Fruit fly (Drosophila melanogaster): ENCODE results near the gene CG3345.

Gene CG3345

dm6 chr2L:246656-247340, 22.1 kb upstream of the CG3345 start (continued):
- TF ChIP-seq lab (GFP tag; optimal IDR thresholded peaks at IDR 0.05) (peak; percentile 23), CG30431 (GFP tag; optimal IDR thresholded peaks at IDR 0.05) (no peak), CG32532 (GFP tag; IDR thresholded peaks at IDR 0.05) (peak; percentile 43; the same call in 1 of the 2 replicates), p53 (GFP tag; optimal IDR thresholded peaks at IDR 0.05) (no peak), Xbp1 (GFP tag; optimal IDR thresholded peaks at IDR 0.05) (no peak), Mad (GFP tag; optimal IDR thresholded peaks at IDR 0.05) (no peak), CG34376 (GFP tag; optimal IDR thresholded peaks at IDR 0.05) (peak; percentile 32), dati (GFP tag; IDR thresholded peaks at IDR 0.05) (no peak), CG17912 (GFP tag; optimal IDR thresholded peaks at IDR 0.05) (no peak), CG5245 (GFP tag; optimal IDR thresholded peaks at IDR 0.05) (no peak), CG4360 (GFP tag; IDR thresholded peaks at IDR 0.05) (no peak), Bteb2 (GFP tag; optimal IDR thresholded peaks at IDR 0.05) (no peak), Lim3 (GFP tag; IDR thresholded peaks at IDR 0.05) (no peak), emc (GFP tag; optimal IDR thresholded peaks at IDR 0.05) (no peak), lov (optimal IDR thresholded peaks at IDR 0.05) (no peak), lov (GFP tag; IDR thresholded peaks at IDR 0.05) (no peak), chn (GFP tag; optimal IDR thresholded peaks at IDR 0.05) (peak; percentile 5), zf30C (GFP tag; optimal IDR thresholded peaks at IDR 0.05) (no peak), CG11504 (tag; optimal IDR thresholded peaks at IDR 0.05) (no peak), twi (tag; optimal IDR thresholded peaks at IDR 0.05) (no peak), CG2889 (GFP tag; IDR thresholded peaks at IDR 0.05) (no peak), repo (GFP tag; optimal IDR thresholded peaks at IDR 0.05) (no peak), sd (tag; optimal IDR thresholded peaks at IDR 0.05) (peak; percentile 70), Nf-YB (GFP tag; optimal IDR thresholded peaks at IDR 0.05) (peak; percentile 30), HmgD (GFP tag; optimal IDR thresholded peaks at IDR 0.05) (peak; percentile 35), CG4730 (GFP tag; IDR thresholded peaks at IDR 0.05) (no peak), CG2116 (GFP tag; optimal IDR thresholded peaks at IDR 0.05) (no peak), exex (tag; optimal IDR thresholded peaks at IDR 0.05) (no peak), tx (GFP tag; optimal IDR thresholded peaks at IDR 0.05) (no peak), B-H2 (GFP tag; optimal IDR thresholded peaks at IDR 0.05) (no peak), Pdp1 (GFP tag; optimal IDR thresholded peaks at IDR 0.05) (no peak), grau (tag; optimal IDR thresholded peaks at IDR 0.05) (no peak), CG3281 (GFP tag; optimal IDR thresholded peaks at IDR 0.05) (no peak), CG13424 (tag; optimal IDR thresholded peaks at IDR 0.05) (no peak), Gsc (GFP tag; IDR thresholded peaks at IDR 0.05) (no peak), toy (GFP tag; IDR thresholded peaks at IDR 0.05) (no peak), Myb (GFP tag; optimal IDR thresholded peaks at IDR 0.05) (no peak), HHEX (GFP tag; optimal IDR thresholded peaks at IDR 0.05) (no peak), CG9797 (GFP tag; optimal IDR thresholded peaks at IDR 0.05) (no peak), CG10462 (GFP tag; optimal IDR thresholded peaks at IDR 0.05) (no peak), CG6175 (GFP tag; IDR thresholded peaks at IDR 0.05) (no peak), Ets97D (GFP tag; optimal IDR thresholded peaks at IDR 0.05) (no peak), tio (GFP tag; optimal IDR thresholded peaks at IDR 0.05) (no peak), Dref (GFP tag; IDR thresholded peaks at IDR 0.05) (no peak), CG13624 (GFP tag; optimal IDR thresholded peaks at IDR 0.05) (no peak), Xrp1 (GFP tag; IDR thresholded peaks at IDR 0.05) (0 out of 2 replicates have a peak, but pooled peaks have one; percentile 20), ranshi (GFP tag; IDR thresholded peaks at IDR 0.05) (no peak), tgo (GFP tag; IDR thresholded peaks at IDR 0.05) (no peak), CG13775 (GFP tag; optimal IDR thresholded peaks at IDR 0.05) (no peak), CG10654 (GFP tag; optimal IDR thresholded peaks at IDR 0.05) (no peak), CG4424 (GFP tag; optimal IDR thresholded peaks at IDR 0.05) (no peak), CG9876 (GFP tag; optimal IDR thresholded peaks at IDR 0.05) (no peak)
